Worm (Caenorhabditis elegans) whole organism, young adult: ENCODE measurements around the gene col-10.

Source experiments
- ama-1 ChIP-seq, 3 experiments: fragments of 150-350 bp in 1 of 3; sonication (generic microtip) in 2 of 3; optimal IDR thresholded peaks; 2 replicates each; lab custom pipeline; 2014 to 2018; ENCODE audit warnings: missing biosample characterization in 2 of 3, missing genetic modification characterization in 2 of 3, missing genetic modification reagents in 2 of 3
- atf-7 ChIP-seq: sonication (generic microtip); optimal IDR thresholded peaks from 2 replicates; lab custom pipeline; 2017; ENCODE audit warnings: mild to moderate bottlenecking, missing genetic modification characterization, missing compliant biosample characterization
- ceh-79 ChIP-seq: sonication (generic microtip); optimal IDR thresholded peaks from 2 replicates; lab custom pipeline; 2017; ENCODE audit warnings: mild to moderate bottlenecking, missing genetic modification characterization, missing compliant biosample characterization
- lin-40 ChIP-seq: sonication (generic microtip); optimal IDR thresholded peaks from 2 replicates; lab custom pipeline; 2016; ENCODE audit warnings: missing genetic modification characterization, mild to moderate bottlenecking, missing compliant biosample characterization, missing genotype, missing genetic modification reagents
- pha-4 ChIP-seq: fragments of 150-350 bp; sonication (generic microtip); optimal IDR thresholded peaks from 2 replicates; lab custom pipeline; 2014; ENCODE audit warnings: missing biosample characterization, missing genetic modification reagents, missing genetic modification characterization
- snpc-4 ChIP-seq, 5 experiments: fragments of 150-350 bp in 1 of 5; sonication (generic microtip) in 4 of 5; optimal IDR thresholded peaks; 2 replicates each; lab custom pipeline; 2014 to 2018; ENCODE audit warnings: missing genetic modification characterization in 5 of 5, missing biosample characterization in 3 of 5, antibody characterized with exemption in 2 of 5, mild to moderate bottlenecking in 2 of 5, missing compliant biosample characterization in 2 of 5, missing genotype in 2 of 5, moderate library complexity in 2 of 5, missing genetic modification reagents in 1 of 5

- no peak for TF ChIP-seq snpc-4 (GFP tag; optimal IDR thresholded peaks at IDR 0.05; lab: Kevin White, UChicago)
- TF ChIP-seq snpc-4 (tag; optimal IDR thresholded peaks at IDR 0.05; lab: Kevin White, UChicago) = no peak
- no peak for TF ChIP-seq ama-1 (optimal IDR thresholded peaks at IDR 0.05; lab: Kevin White, UChicago)
- TF ChIP-seq ama-1 (GFP tag; optimal IDR thresholded peaks at IDR 0.05; lab: Kevin White, UChicago) = no peak
- TF ChIP-seq pha-4 (tag; lab: Kevin White, UChicago) = no peak
- TF ChIP-seq ceh-79 (tag; lab: Kevin White, UChicago) = no peak
- no peak for TF ChIP-seq lin-40 (tag; lab: Kevin White, UChicago)
- no peak for TF ChIP-seq atf-7 (tag; lab: Kevin White, UChicago)
These were observed 4.8 kb downstream of the col-10 start, which contains the start of gene col-144 for ce11 chrV:9160224-9160886.
